Worm (Caenorhabditis elegans) whole organism, L2 larva: ENCODE measurements around the gene srd-44.

Experiments used
- aly-2 ChIP-seq: fragments of 150-350 bp; optimal IDR thresholded peaks from 2 replicates; lab custom pipeline; 2014; ENCODE audit warnings: missing biosample characterization, missing genetic modification characterization
- dmd-4 ChIP-seq: sonication (generic microtip); optimal IDR thresholded peaks from 2 replicates; lab custom pipeline; 2017; ENCODE audit warnings: missing biosample characterization, missing genetic modification characterization
- fos-1 ChIP-seq: fragments of 150-350 bp; optimal IDR thresholded peaks from 2 replicates; lab custom pipeline; 2014; ENCODE audit warnings: missing biosample characterization, missing genetic modification characterization
- lsy-2 ChIP-seq, 2 experiments: fragments of 150-350 bp in 1 of 2; sonication (generic microtip) in 1 of 2; optimal IDR thresholded peaks; 2 replicates each; lab custom pipeline; 2014 to 2017; ENCODE audit warnings: missing biosample characterization in 2 of 2, missing genetic modification characterization in 2 of 2
- nhr-10 ChIP-seq: sonication (generic microtip); optimal IDR thresholded peaks from 2 replicates; lab custom pipeline; 2017; ENCODE audit warnings: missing biosample characterization, missing genetic modification characterization
- unc-62 ChIP-seq: fragments of 150-350 bp; optimal IDR thresholded peaks from 2 replicates; lab custom pipeline; 2014; ENCODE audit warnings: missing biosample characterization, missing genetic modification reagents, missing genetic modification characterization
- zag-1 ChIP-seq: fragments of 150-350 bp; optimal IDR thresholded peaks from 2 replicates; lab custom pipeline; 2014; ENCODE audit warnings: missing biosample characterization, missing genetic modification characterization

DNA sequence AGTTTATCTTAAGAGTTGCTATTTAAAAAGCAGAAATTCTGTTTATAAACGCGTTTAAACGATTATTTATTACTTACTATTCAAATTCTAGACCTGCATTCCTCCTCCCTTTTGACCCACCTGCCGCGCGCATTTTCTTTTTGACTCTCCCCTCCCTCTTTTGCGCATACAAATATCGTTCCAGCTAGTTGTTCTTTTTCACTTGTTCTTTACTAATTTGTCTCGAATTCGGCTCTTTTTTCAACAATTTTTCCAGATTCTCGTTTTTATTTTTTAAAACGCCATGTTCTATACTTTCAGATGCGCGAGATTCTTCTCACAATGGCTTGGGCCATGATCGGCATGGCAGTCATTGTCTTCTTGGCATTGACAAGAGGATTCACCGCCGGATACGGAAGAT is 27.1 kb downstream of the srd-44 start, which contains the start of gene F19H6.4:
- TF ChIP-seq zag-1 (tag; lab: Kevin White, UChicago): no peak
- TF ChIP-seq unc-62: no peak
- no peak for TF ChIP-seq lsy-2 (tag; optimal IDR thresholded peaks at IDR 0.05; lab: Kevin White, UChicago)
- no peak for TF ChIP-seq aly-2 (tag; lab: Kevin White, UChicago)
- TF ChIP-seq dmd-4 (tag; lab: Kevin White, UChicago): no peak
- TF ChIP-seq nhr-10 (tag; lab: Kevin White, UChicago): no peak
- TF ChIP-seq fos-1 (tag; lab: Kevin White, UChicago): no peak
